Fruit fly (Drosophila melanogaster): ENCODE results near the gene CG9427.

The CG9427 gene

DNA sequence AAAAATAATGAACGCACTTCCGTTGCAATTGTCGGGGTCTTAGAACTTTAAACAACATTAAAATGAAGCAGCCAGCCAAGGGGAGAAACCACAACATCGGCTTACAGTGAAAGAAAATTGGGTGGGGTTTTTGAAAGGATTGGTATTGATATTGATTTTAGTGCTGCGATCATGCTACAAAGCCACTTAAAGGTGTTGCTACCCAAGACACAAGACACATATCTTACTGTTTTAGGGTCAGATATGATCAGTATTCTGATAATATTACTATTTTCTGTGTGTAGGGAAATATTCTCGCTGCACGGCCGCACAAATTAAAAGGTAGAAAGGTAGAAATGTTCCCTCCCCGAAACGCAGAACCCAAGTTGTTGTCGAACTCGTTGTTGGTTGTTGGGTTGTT is 21.6 kb downstream of the CG9427 start (continued):
- no peak for TF ChIP-seq Kr (GFP tag; optimal IDR thresholded peaks at IDR 0.05)
- no peak for TF ChIP-seq Myb (GFP tag; optimal IDR thresholded peaks at IDR 0.05)
- TF ChIP-seq CG16779 (GFP tag; IDR thresholded peaks at IDR 0.05), result no peak
- TF ChIP-seq CG8478 (optimal IDR thresholded peaks at IDR 0.05), result no peak
- TF ChIP-seq trem (tag; optimal IDR thresholded peaks at IDR 0.05), result peak; percentile 41
- no peak for TF ChIP-seq fd3F (GFP tag; optimal IDR thresholded peaks at IDR 0.05)
- peak; percentile 24 for TF ChIP-seq CG15601 (tag; optimal IDR thresholded peaks at IDR 0.05)
- TF ChIP-seq h (optimal IDR thresholded peaks at IDR 0.05), result no peak
- TF ChIP-seq lov (optimal IDR thresholded peaks at IDR 0.05), result no peak
- peak; percentile 77; the same call in 2 of the 3 replicates for TF ChIP-seq lov (GFP tag; IDR thresholded peaks at IDR 0.05)
- TF ChIP-seq CG32772 (GFP tag; IDR thresholded peaks at IDR 0.05), result no peak
- TF ChIP-seq Drgx (GFP tag; IDR thresholded peaks at IDR 0.05), result peak; percentile 46; the same call in 1 of the 2 replicates
- TF ChIP-seq CG11723 (GFP tag; optimal IDR thresholded peaks at IDR 0.05), result peak; percentile 1
- TF ChIP-seq Nf-YC (tag; optimal IDR thresholded peaks at IDR 0.05), result no peak
- TF ChIP-seq bcd (GFP tag; optimal IDR thresholded peaks at IDR 0.05), result no peak
- TF ChIP-seq CG4424 (GFP tag; optimal IDR thresholded peaks at IDR 0.05), result peak; percentile 67
- no peak for TF ChIP-seq CG12769 (tag; optimal IDR thresholded peaks at IDR 0.05)
- no peak for TF ChIP-seq CG6683 (GFP tag; optimal IDR thresholded peaks at IDR 0.05)
- no peak for TF ChIP-seq Vsx1 (GFP tag; optimal IDR thresholded peaks at IDR 0.05)
- no peak for TF ChIP-seq lbe (GFP tag; optimal IDR thresholded peaks at IDR 0.05)
- no peak for TF ChIP-seq cad (GFP tag; optimal IDR thresholded peaks at IDR 0.05)
- no peak for TF ChIP-seq seq (GFP tag; IDR thresholded peaks at IDR 0.05)
- TF ChIP-seq gro (GFP tag; optimal IDR thresholded peaks at IDR 0.05), result no peak
- TF ChIP-seq al (GFP tag; IDR thresholded peaks at IDR 0.05), result no peak
- TF ChIP-seq CG30431 (GFP tag; optimal IDR thresholded peaks at IDR 0.05), result peak; percentile 49
- TF ChIP-seq ase (GFP tag; IDR thresholded peaks at IDR 0.05), result no peak
- TF ChIP-seq slou (GFP tag; optimal IDR thresholded peaks at IDR 0.05), result no peak
- no peak for TF ChIP-seq CG17186 (GFP tag; optimal IDR thresholded peaks at IDR 0.05)
- no peak for TF ChIP-seq Camta (GFP tag; optimal IDR thresholded peaks at IDR 0.05)
- TF ChIP-seq CG14710 (tag; optimal IDR thresholded peaks at IDR 0.05), result peak; percentile 67
- no peak for TF ChIP-seq CG12155 (GFP tag; optimal IDR thresholded peaks at IDR 0.05)
- TF ChIP-seq CG11695 (GFP tag; IDR thresholded peaks at IDR 0.05), result no peak
- no peak for TF ChIP-seq D19B (GFP tag; optimal IDR thresholded peaks at IDR 0.05)
- peak; percentile 51 for TF ChIP-seq CG8388 (GFP tag; optimal IDR thresholded peaks at IDR 0.05)
- TF ChIP-seq CG10543 (GFP tag; optimal IDR thresholded peaks at IDR 0.05), result no peak
- no peak for TF ChIP-seq CG4707 (GFP tag; optimal IDR thresholded peaks at IDR 0.05)
- no peak for TF ChIP-seq bbx (GFP tag; IDR thresholded peaks at IDR 0.05; ENCODE audit: partially characterized antibody)
- TF ChIP-seq CG6791 (GFP tag; IDR thresholded peaks at IDR 0.05; ENCODE audit: partially characterized antibody), result no peak
- no peak for TF ChIP-seq Sin3A (optimal IDR thresholded peaks at IDR 0.05)
- TF ChIP-seq Xrp1 (GFP tag; IDR thresholded peaks at IDR 0.05), result peak; percentile 78
- no peak for TF ChIP-seq CG15011 (GFP tag; optimal IDR thresholded peaks at IDR 0.05)
- peak; percentile 62 for TF ChIP-seq phol (tag; optimal IDR thresholded peaks at IDR 0.05)
- TF ChIP-seq toy (GFP tag; IDR thresholded peaks at IDR 0.05), result no peak
- no peak for TF ChIP-seq CG3281 (GFP tag; optimal IDR thresholded peaks at IDR 0.05)
- TF ChIP-seq lab (GFP tag; optimal IDR thresholded peaks at IDR 0.05), result peak; percentile 2
- no peak for TF ChIP-seq oc (tag; optimal IDR thresholded peaks at IDR 0.05)
- TF ChIP-seq CG4730 (GFP tag; IDR thresholded peaks at IDR 0.05), result no peak
- no peak for TF ChIP-seq Mad (GFP tag; optimal IDR thresholded peaks at IDR 0.05)
- no peak for TF ChIP-seq crp (GFP tag; optimal IDR thresholded peaks at IDR 0.05)
- TF ChIP-seq cato (GFP tag; optimal IDR thresholded peaks at IDR 0.05; ENCODE audit: borderline replicate concordance), result no peak
- no peak for TF ChIP-seq CG17912 (GFP tag; optimal IDR thresholded peaks at IDR 0.05)
- peak; percentile 38; the same call in 1 of the 2 replicates for TF ChIP-seq CG8765 (GFP tag; IDR thresholded peaks at IDR 0.05)
- TF ChIP-seq CG7839 (tag; optimal IDR thresholded peaks at IDR 0.05), result peak; percentile 58

Measured in whole organism, embryonic.